Fruit fly (Drosophila melanogaster): ENCODE data around the gene CG45049.

Gene CG45049

DNA sequence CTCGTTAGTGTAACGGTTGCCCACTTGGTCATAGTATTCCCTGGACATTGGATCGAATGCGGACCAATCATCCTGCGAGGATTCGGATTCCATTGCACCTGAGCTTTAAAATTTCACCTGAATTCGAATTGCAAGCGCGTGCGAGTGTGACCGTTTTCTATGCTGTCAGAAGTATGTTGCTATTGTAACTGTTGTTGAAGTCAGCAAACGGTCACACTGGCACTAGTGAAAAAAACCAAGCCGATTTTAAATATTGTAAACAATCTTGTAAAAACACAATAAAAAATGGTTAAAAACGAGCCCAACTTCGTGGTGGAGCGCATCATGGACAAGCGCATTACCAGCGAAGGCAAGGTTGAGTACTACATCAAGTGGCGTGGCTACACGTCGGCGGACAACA, 18.7 kb downstream of the CG45049 start, which contains the start of the genes vret and HP1c:
Gene vret, minus strand, starts transcription at position 150 of the 400 bp plus-strand sequence.
Gene HP1c, plus strand, starts transcription at position 189 of the 400 bp plus-strand sequence.
- no peak for TF ChIP-seq CG8478 (optimal IDR thresholded peaks at IDR 0.05)
- no peak for TF ChIP-seq Dll (optimal IDR thresholded peaks at IDR 0.05)
- no peak for TF ChIP-seq EcR (GFP tag; optimal IDR thresholded peaks at IDR 0.05)
- no peak for TF ChIP-seq psq (optimal IDR thresholded peaks at IDR 0.05)
- TF ChIP-seq usp (GFP tag; optimal IDR thresholded peaks at IDR 0.05): no peak
- no peak for TF ChIP-seq pan (optimal IDR thresholded peaks at IDR 0.05)

- TF ChIP-seq CG8478 (optimal IDR thresholded peaks at IDR 0.05): no peak
- TF ChIP-seq psq (optimal IDR thresholded peaks at IDR 0.05): no peak
- no peak for TF ChIP-seq pan (optimal IDR thresholded peaks at IDR 0.05)
- TF ChIP-seq usp (GFP tag; optimal IDR thresholded peaks at IDR 0.05): no peak
- no peak for TF ChIP-seq EcR (GFP tag; optimal IDR thresholded peaks at IDR 0.05)
- no peak for TF ChIP-seq Dll (optimal IDR thresholded peaks at IDR 0.05)
These were observed 20.8 kb downstream of the CG45049 start, which contains the start of gene CG17141 for dm6 chr3R:22747423-22748090. TSS of gene CG17141 (minus strand) at chr3R:22747599.

- no peak for TF ChIP-seq usp (GFP tag; optimal IDR thresholded peaks at IDR 0.05)
- TF ChIP-seq EcR (GFP tag; optimal IDR thresholded peaks at IDR 0.05): no peak
- TF ChIP-seq Dll (optimal IDR thresholded peaks at IDR 0.05): no peak
- TF ChIP-seq CG8478 (optimal IDR thresholded peaks at IDR 0.05): no peak
- TF ChIP-seq psq (optimal IDR thresholded peaks at IDR 0.05): no peak
- no peak for TF ChIP-seq pan (optimal IDR thresholded peaks at IDR 0.05)
These were observed 22.2 kb downstream of the CG45049 start, which contains the start of gene CG31139 for dm6 chr3R:22748956-22749355. TSS of gene CG31139 (minus strand) at chr3R:22749056.

DNA sequence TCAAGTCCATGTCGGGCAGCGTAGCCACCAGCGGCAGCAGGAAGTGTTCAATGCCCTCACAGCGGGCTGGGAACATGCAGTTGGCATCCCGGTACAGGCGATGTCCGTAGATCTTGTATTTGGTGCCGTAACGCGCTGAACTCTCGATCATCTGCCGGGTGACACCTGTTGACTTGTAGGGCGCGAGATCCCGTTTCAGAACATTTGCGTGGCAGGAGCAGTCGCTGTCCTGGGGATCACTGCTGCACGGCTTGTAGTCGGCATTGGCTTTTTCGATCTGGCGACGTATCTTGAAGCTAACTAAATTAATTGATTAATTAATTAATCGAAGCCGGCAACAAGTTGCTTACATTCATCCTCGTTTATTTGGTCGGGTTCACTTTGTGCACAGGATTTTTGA, 23.3 kb downstream of the CG45049 start:
- TF ChIP-seq EcR (GFP tag; optimal IDR thresholded peaks at IDR 0.05) (no peak), CG8478 (optimal IDR thresholded peaks at IDR 0.05) (no peak), Dll (optimal IDR thresholded peaks at IDR 0.05) (no peak)

DNA sequence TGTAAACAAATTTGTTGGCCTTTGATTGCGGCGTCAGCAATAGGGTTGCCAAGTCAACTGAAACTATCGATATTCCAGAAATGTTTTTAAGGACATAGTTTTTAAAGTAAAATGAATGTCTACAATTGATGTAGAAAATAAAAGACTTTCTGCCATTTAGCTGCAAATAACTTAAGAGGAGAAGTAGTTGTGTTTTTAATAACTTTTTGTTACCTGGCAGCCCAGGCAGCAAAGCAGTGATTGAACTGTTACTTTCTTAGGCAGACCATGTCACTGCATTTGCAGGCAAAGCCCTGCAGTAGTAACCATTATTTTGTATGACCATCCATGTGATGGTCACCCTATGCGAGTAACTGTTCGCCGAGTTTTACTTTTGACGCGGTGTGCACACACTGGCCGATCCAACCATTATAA, 23.8 kb downstream of the CG45049 start, which contains the start of the genes rumi, CG7029 and Usp12-46:
Gene rumi, minus strand, starts transcription at position 64 of the 414 bp plus-strand sequence.
Gene CG7029, plus strand, starts transcription at position 368 of the 414 bp plus-strand sequence.
Gene Usp12-46, plus strand, starts transcription at position 368 of the 414 bp plus-strand sequence.
- TF ChIP-seq usp (GFP tag; optimal IDR thresholded peaks at IDR 0.05): no peak
- no peak for TF ChIP-seq EcR (GFP tag; optimal IDR thresholded peaks at IDR 0.05)
- TF ChIP-seq Dll (optimal IDR thresholded peaks at IDR 0.05): no peak
- no peak for TF ChIP-seq pan (optimal IDR thresholded peaks at IDR 0.05)
- TF ChIP-seq CG8478 (optimal IDR thresholded peaks at IDR 0.05): no peak

DNA sequence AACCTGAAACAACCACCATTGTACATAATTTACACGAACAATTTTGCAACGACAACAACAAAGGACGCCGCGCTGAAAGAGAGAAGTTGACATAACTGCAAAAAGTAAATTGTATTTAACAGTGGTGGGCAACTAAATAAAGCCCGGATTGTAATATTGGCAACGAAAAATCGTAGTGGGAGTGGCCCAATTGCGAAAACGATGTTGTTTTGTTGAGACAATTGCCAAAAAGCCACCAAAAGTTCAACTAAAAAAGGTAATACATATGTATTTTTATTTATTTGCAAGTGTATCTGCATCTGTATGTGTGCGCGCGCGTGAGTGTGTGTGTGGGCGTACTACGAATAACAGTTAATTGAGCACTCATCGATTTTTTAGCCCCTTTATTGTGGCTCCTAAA, 24.3 kb downstream of the CG45049 start:
- TF ChIP-seq EcR (GFP tag; optimal IDR thresholded peaks at IDR 0.05) (no peak), pan (optimal IDR thresholded peaks at IDR 0.05) (no peak), Dll (optimal IDR thresholded peaks at IDR 0.05) (no peak), CG8478 (optimal IDR thresholded peaks at IDR 0.05) (no peak), usp (GFP tag; optimal IDR thresholded peaks at IDR 0.05) (no peak), psq (optimal IDR thresholded peaks at IDR 0.05) (no peak)

dm6 chr3R:22751698-22752097, 24.9 kb downstream of the CG45049 start:
- TF ChIP-seq Dll (optimal IDR thresholded peaks at IDR 0.05): no peak
- TF ChIP-seq psq (optimal IDR thresholded peaks at IDR 0.05): no peak
- no peak for TF ChIP-seq usp (GFP tag; optimal IDR thresholded peaks at IDR 0.05)
- TF ChIP-seq EcR (GFP tag; optimal IDR thresholded peaks at IDR 0.05): no peak
- no peak for TF ChIP-seq pan (optimal IDR thresholded peaks at IDR 0.05)
- TF ChIP-seq CG8478 (optimal IDR thresholded peaks at IDR 0.05): no peak

- TF ChIP-seq psq (optimal IDR thresholded peaks at IDR 0.05) (no peak), CG8478 (optimal IDR thresholded peaks at IDR 0.05) (no peak), usp (GFP tag; optimal IDR thresholded peaks at IDR 0.05) (no peak), Dll (optimal IDR thresholded peaks at IDR 0.05) (no peak), EcR (GFP tag; optimal IDR thresholded peaks at IDR 0.05) (no peak), pan (optimal IDR thresholded peaks at IDR 0.05) (no peak)
These were observed 26.2 kb downstream of the CG45049 start for dm6 chr3R:22752929-22753328.

DNA sequence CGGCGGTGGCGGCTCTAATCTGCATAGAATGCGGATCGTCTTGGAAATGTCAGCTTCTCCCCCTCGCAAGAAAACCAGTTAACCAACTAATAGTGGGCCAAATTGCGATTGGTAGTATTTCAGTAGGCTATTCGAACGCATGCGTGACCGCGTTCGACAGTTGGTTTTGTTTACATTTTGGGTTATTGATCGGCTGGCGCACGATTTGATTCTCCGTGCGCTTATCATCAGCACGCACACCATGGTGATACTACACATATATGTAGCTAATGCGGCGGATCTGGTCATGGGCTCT, 26.8 kb downstream of the CG45049 start:
- TF ChIP-seq psq (optimal IDR thresholded peaks at IDR 0.05) (no peak), Dll (optimal IDR thresholded peaks at IDR 0.05) (no peak), CG8478 (optimal IDR thresholded peaks at IDR 0.05) (no peak), usp (GFP tag; optimal IDR thresholded peaks at IDR 0.05) (no peak), pan (optimal IDR thresholded peaks at IDR 0.05) (no peak)

DNA sequence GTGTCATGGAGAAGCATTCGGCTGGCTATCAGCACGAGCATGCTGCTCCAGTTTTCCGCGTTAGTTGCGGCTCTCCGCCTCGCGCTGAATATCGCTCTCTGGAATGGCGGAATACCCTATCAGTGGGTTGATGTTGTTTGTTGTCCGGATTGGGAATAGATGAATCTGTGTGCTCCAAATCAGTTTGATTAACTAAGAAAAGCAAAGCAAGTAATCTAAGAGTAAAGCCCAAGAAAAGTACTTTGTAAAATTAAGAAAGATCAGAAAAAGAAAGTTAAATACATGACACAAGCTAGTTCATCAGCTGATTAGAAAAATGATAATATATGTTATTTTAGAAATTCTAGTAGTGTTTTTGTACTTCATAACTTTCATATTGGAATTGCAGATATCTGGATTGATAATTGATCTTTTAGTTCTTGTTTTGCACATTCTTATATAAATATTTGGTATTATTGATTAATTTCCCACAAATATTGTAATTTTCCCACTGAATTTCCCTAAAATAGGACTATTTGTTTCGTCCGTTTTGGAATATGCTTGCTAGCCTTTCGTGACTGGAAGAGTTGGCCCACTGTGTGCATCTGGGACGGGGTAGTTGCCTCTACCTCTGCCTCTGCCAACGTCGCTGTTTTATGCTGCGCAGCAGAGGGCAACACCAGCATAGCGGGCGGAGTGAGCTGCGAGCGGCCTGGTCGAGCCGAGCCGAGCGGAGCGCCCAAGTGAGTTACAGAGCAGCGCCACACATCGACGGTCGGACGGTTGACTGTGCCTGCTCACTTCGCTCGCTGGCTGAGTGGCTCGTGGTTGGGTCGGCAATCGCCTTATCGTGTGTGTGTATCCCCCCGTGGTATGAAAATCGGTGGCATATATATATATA, 27.4 kb downstream of the CG45049 start:
- TF ChIP-seq pan (optimal IDR thresholded peaks at IDR 0.05) (no peak), CG8478 (optimal IDR thresholded peaks at IDR 0.05) (no peak), psq (optimal IDR thresholded peaks at IDR 0.05) (no peak), Dll (optimal IDR thresholded peaks at IDR 0.05) (peak; percentile 61), EcR (GFP tag; optimal IDR thresholded peaks at IDR 0.05) (no peak), usp (GFP tag; optimal IDR thresholded peaks at IDR 0.05) (no peak)

- no peak for TF ChIP-seq pan (optimal IDR thresholded peaks at IDR 0.05)
- TF ChIP-seq EcR (GFP tag; optimal IDR thresholded peaks at IDR 0.05): no peak
- TF ChIP-seq psq (optimal IDR thresholded peaks at IDR 0.05): no peak
- TF ChIP-seq usp (GFP tag; optimal IDR thresholded peaks at IDR 0.05): no peak
- TF ChIP-seq CG8478 (optimal IDR thresholded peaks at IDR 0.05): no peak
- TF ChIP-seq Dll (optimal IDR thresholded peaks at IDR 0.05): peak; percentile 27
These were observed 28.5 kb downstream of the CG45049 start for dm6 chr3R:22755187-22755777.

Measured in whole organism.